Worm (Caenorhabditis elegans) whole organism, L4 larva: ENCODE data around the gene ugt-7.
A peak's percentile ranks its signal among the peaks of the same experiment; 100 is the strongest.

ENCODE experiments used
- T20F7.1 ChIP-seq: fragments of 200-800 bp; sonication (Bioruptor generic); optimal IDR thresholded peaks from 2 replicates; lab custom pipeline; 2018; ENCODE audit warnings: mild to moderate bottlenecking, missing genetic modification characterization, missing compliant biosample characterization
- Y5F2A.4 ChIP-seq: fragments of 200-800 bp; sonication (Bioruptor generic); optimal IDR thresholded peaks from 2 replicates; lab custom pipeline; 2018; ENCODE audit warnings: mild to moderate bottlenecking, missing genetic modification characterization, missing compliant biosample characterization
- ZK337.2 ChIP-seq: fragments of 200-800 bp; sonication (Bioruptor generic); IDR thresholded peaks from 2 replicates; pipeline ENCODE4 v1.3.6; 2022; ENCODE audit warnings: missing genetic modification reagents, missing genetic modification characterization, missing compliant biosample characterization
- aha-1 ChIP-seq: fragments of 150-350 bp; peaks from one replicate; lab custom pipeline; 2014; ENCODE audit warnings: missing biosample characterization, missing genetic modification characterization
- arid-1 ChIP-seq: fragments of 200-800 bp; sonication (Bioruptor generic); conservative IDR thresholded peaks from 2 replicates; pipeline ENCODE4 v1.3.6; 2022; ENCODE audit warnings: missing genetic modification reagents, missing genetic modification characterization, missing compliant biosample characterization
- ceh-20 ChIP-seq: fragments of 200-800 bp; sonication (Bioruptor generic); IDR thresholded peaks from 2 replicates; pipeline ENCODE4 v1.3.6; 2022; ENCODE audit warnings: missing genetic modification reagents, missing genetic modification characterization, missing compliant biosample characterization
- ceh-28 ChIP-seq: fragments of 150-350 bp; optimal IDR thresholded peaks from 2 replicates; lab custom pipeline; 2014; ENCODE audit warnings: missing biosample characterization, missing genetic modification reagents, missing genetic modification characterization
- ceh-82 ChIP-seq: sonication (generic microtip); optimal IDR thresholded peaks from 2 replicates; lab custom pipeline; 2017; ENCODE audit warnings: missing biosample characterization, missing genetic modification characterization
- daf-16 ChIP-seq, 3 experiments: sonication (generic microtip); optimal IDR thresholded peaks; 2 replicates each; lab custom pipeline; 2016 to 2017; ENCODE audit warnings: missing genetic modification characterization in 3 of 3, missing genetic modification reagents in 3 of 3, mild to moderate bottlenecking in 2 of 3, missing compliant biosample characterization in 2 of 3, missing biosample characterization in 1 of 3, moderate library complexity in 1 of 3
- dmd-6 ChIP-seq: fragments of 200-800 bp; sonication (Bioruptor generic); IDR thresholded peaks from 2 replicates; pipeline ENCODE4 v1.3.6; 2022; ENCODE audit warnings: missing genetic modification reagents, missing genetic modification characterization, missing compliant biosample characterization
- dmd-9 ChIP-seq: fragments of 200-800 bp; sonication (Bioruptor generic); IDR thresholded peaks from 2 replicates; pipeline ENCODE4 v1.3.6; 2022; ENCODE audit warnings: missing genetic modification reagents, missing genetic modification characterization, missing compliant biosample characterization
- dpl-1 ChIP-seq: fragments of 150-350 bp; optimal IDR thresholded peaks from 2 replicates; lab custom pipeline; 2014; ENCODE audit warnings: missing biosample characterization, missing genetic modification reagents, missing genetic modification characterization
- duxl-1 ChIP-seq: sonication (generic microtip); optimal IDR thresholded peaks from 2 replicates; lab custom pipeline; 2016; ENCODE audit warnings: mild to moderate bottlenecking, missing genetic modification characterization, moderate library complexity, missing compliant biosample characterization; ENCODE audit not compliant: poor library complexity
- dve-1 ChIP-seq: sonication (generic microtip); optimal IDR thresholded peaks from 2 replicates; lab custom pipeline; 2017; ENCODE audit warnings: antibody characterized with exemption, mild to moderate bottlenecking, missing genetic modification characterization, missing compliant biosample characterization; ENCODE audit not compliant: insufficient read depth
- egl-43 ChIP-seq: fragments of 200-800 bp; sonication (Bioruptor generic); IDR thresholded peaks from 2 replicates; pipeline ENCODE4 v1.3.6; 2022; ENCODE audit warnings: missing genetic modification reagents, missing genetic modification characterization, missing compliant biosample characterization
- hif-1 ChIP-seq, 2 experiments: sonication (generic microtip); optimal IDR thresholded peaks; 2 replicates each; lab custom pipeline; 2016 to 2017; ENCODE audit warnings: missing compliant biosample characterization in 2 of 2, missing genetic modification characterization in 2 of 2, missing genetic modification reagents in 2 of 2, missing genotype in 2 of 2, mild to moderate bottlenecking in 1 of 2
- hlh-11 ChIP-seq: fragments of 200-800 bp; sonication (Bioruptor generic); optimal IDR thresholded peaks from 2 replicates; lab custom pipeline; 2018; ENCODE audit warnings: mild to moderate bottlenecking, missing genetic modification characterization, missing compliant biosample characterization
- hlh-30 ChIP-seq: sonication (generic microtip); optimal IDR thresholded peaks from 2 replicates; lab custom pipeline; 2017; ENCODE audit warnings: antibody characterized with exemption, mild to moderate bottlenecking, missing genetic modification characterization, missing compliant biosample characterization; ENCODE audit not compliant: insufficient read depth
- lim-7 ChIP-seq: fragments of 200-800 bp; sonication (Bioruptor generic); IDR thresholded peaks from 2 replicates; pipeline ENCODE4 v1.3.6; 2022; ENCODE audit warnings: missing genetic modification characterization, missing compliant biosample characterization
- lin-1 ChIP-seq: fragments of 200-800 bp; sonication (Bioruptor generic); IDR thresholded peaks from 2 replicates; pipeline ENCODE4 v1.3.6; 2022; ENCODE audit warnings: missing genetic modification reagents, missing genetic modification characterization, missing compliant biosample characterization
- lin-15B ChIP-seq: fragments of 150-350 bp; sonication (generic microtip); optimal IDR thresholded peaks from 3 replicates; lab custom pipeline; 2014; ENCODE audit warnings: missing biosample characterization, missing genetic modification characterization
- lin-38 ChIP-seq: fragments of 200-800 bp; sonication (Bioruptor generic); IDR thresholded peaks from 2 replicates; pipeline ENCODE4 v1.3.6; 2022; ENCODE audit warnings: missing genetic modification reagents, missing genetic modification characterization, missing compliant biosample characterization
- lir-3 ChIP-seq: sonication (generic microtip); optimal IDR thresholded peaks from 2 replicates; lab custom pipeline; 2016; ENCODE audit warnings: mild to moderate bottlenecking, missing genetic modification characterization, missing compliant biosample characterization
- mdl-1 ChIP-seq, 2 experiments: fragments of 150-350 bp in 1 of 2; sonication (generic microtip) in 1 of 2; optimal IDR thresholded peaks; 2 replicates each; lab custom pipeline; 2014 to 2017; ENCODE audit warnings: missing biosample characterization in 2 of 2, missing genetic modification characterization in 2 of 2
- mdt-29 ChIP-seq: fragments of 200-800 bp; sonication (Bioruptor generic); IDR thresholded peaks from 2 replicates; pipeline ENCODE4 v1.3.6; 2022; ENCODE audit warnings: missing genetic modification reagents, missing genetic modification characterization, missing compliant biosample characterization
- mep-1 ChIP-seq: fragments of 150-350 bp; sonication (generic microtip); optimal IDR thresholded peaks from 3 replicates; lab custom pipeline; 2014; ENCODE audit warnings: missing biosample characterization, missing genetic modification characterization
- mes-2 ChIP-seq: sonication (generic microtip); optimal IDR thresholded peaks from 2 replicates; lab custom pipeline; 2016; ENCODE audit warnings: missing genotype, mild to moderate bottlenecking, missing genetic modification characterization, missing compliant biosample characterization; ENCODE audit not compliant: poor library complexity, severe bottlenecking
- mxl-3 ChIP-seq: fragments of 200-800 bp; sonication (Bioruptor generic); optimal IDR thresholded peaks from 2 replicates; lab custom pipeline; 2018; ENCODE audit warnings: mild to moderate bottlenecking, missing genetic modification characterization, missing compliant biosample characterization
- nhr-102 ChIP-seq: sonication (generic microtip); optimal IDR thresholded peaks from 2 replicates; lab custom pipeline; 2016; ENCODE audit warnings: mild to moderate bottlenecking, missing genetic modification characterization, moderate library complexity, missing compliant biosample characterization
- nhr-11 ChIP-seq: fragments of 150-350 bp; optimal IDR thresholded peaks from 2 replicates; lab custom pipeline; 2014; ENCODE audit warnings: missing biosample characterization, missing genetic modification characterization
- nhr-28 ChIP-seq: fragments of 150-350 bp; optimal IDR thresholded peaks from 2 replicates; lab custom pipeline; 2014; ENCODE audit warnings: missing biosample characterization, missing genetic modification characterization
- nhr-48 ChIP-seq: sonication (generic microtip); optimal IDR thresholded peaks from 2 replicates; lab custom pipeline; 2016; ENCODE audit warnings: mild to moderate bottlenecking, missing genetic modification characterization, missing compliant biosample characterization
- nhr-77 ChIP-seq: fragments of 150-350 bp; optimal IDR thresholded peaks from 2 replicates; lab custom pipeline; 2014; ENCODE audit warnings: missing biosample characterization, missing genetic modification characterization
- saeg-2 ChIP-seq: fragments of 200-800 bp; sonication (Bioruptor generic); IDR thresholded peaks from 2 replicates; pipeline ENCODE4 v1.3.6; 2022; ENCODE audit warnings: missing genetic modification reagents, missing genetic modification characterization, missing compliant biosample characterization
- set-16 ChIP-seq: fragments of 200-800 bp; sonication (Bioruptor generic); IDR thresholded peaks from 2 replicates; pipeline ENCODE4 v1.3.6; 2022; ENCODE audit warnings: missing genetic modification reagents, missing genetic modification characterization, missing compliant biosample characterization
- tag-97 ChIP-seq: fragments of 200-800 bp; sonication (Bioruptor generic); IDR thresholded peaks from 2 replicates; pipeline ENCODE4 v1.3.6; 2022; ENCODE audit warnings: missing genetic modification characterization, missing compliant biosample characterization
- unc-62 ChIP-seq, 3 experiments: fragments of 150-350 bp in 1 of 3; sonication (generic microtip); optimal IDR thresholded peaks in 2 of 3; peaks in 1 of 3; 1 replicate in 1 of 3; 2 replicates in 2 of 3; lab custom pipeline; 2014 to 2017; ENCODE audit warnings: missing biosample characterization in 3 of 3, missing genetic modification characterization in 3 of 3, missing genetic modification reagents in 3 of 3, missing genotype in 1 of 3
- vab-7 ChIP-seq: fragments of 200-800 bp; sonication (Bioruptor generic); IDR thresholded peaks from 2 replicates; pipeline ENCODE4 v1.3.6; 2022; ENCODE audit warnings: missing genetic modification reagents, missing genetic modification characterization, missing compliant biosample characterization
- zag-1 ChIP-seq: fragments of 150-350 bp; optimal IDR thresholded peaks from 2 replicates; lab custom pipeline; 2014; ENCODE audit warnings: missing biosample characterization, missing genetic modification characterization
- zip-2 ChIP-seq: fragments of 150-350 bp; optimal IDR thresholded peaks from 2 replicates; lab custom pipeline; 2014; ENCODE audit warnings: missing biosample characterization, missing genetic modification characterization

Gene ugt-7

ce11 chrV:5036364-5036763 lies 36.0 kb upstream of the ugt-7 start, which contains the start of gene K11D12.7:
Gene K11D12.7, minus strand, starts transcription at chrV:5036464.
- TF ChIP-seq nhr-77 (tag; lab: Kevin White, UChicago) (no peak), mdl-1 (tag; optimal IDR thresholded peaks at IDR 0.05; lab: Kevin White, UChicago) (no peak), zip-2 (no peak), lin-15B (tag; lab: Kevin White, UChicago) (no peak), Y5F2A.4 (GFP tag; lab: Kevin White, UChicago) (no peak), lin-38 (GFP tag; lab: Robert Waterston, UW) (no peak), dmd-6 (GFP tag; lab: Robert Waterston, UW) (no peak), egl-43 (GFP tag; lab: Robert Waterston, UW) (no peak), mdt-29 (GFP tag; lab: Robert Waterston, UW) (no peak), ceh-82 (tag; lab: Kevin White, UChicago) (no peak)

ce11 chrV:5035058-5035457 lies 34.7 kb upstream of the ugt-7 start, which contains the start of gene K11D12.6:
Gene K11D12.6, minus strand, starts transcription at chrV:5035158.
- TF ChIP-seq ceh-28 (tag; lab: Kevin White, UChicago) (no peak), vab-7 (GFP tag; lab: Robert Waterston, UW) (no peak), ceh-20 (GFP tag; lab: Robert Waterston, UW) (no peak), saeg-2 (GFP tag; lab: Robert Waterston, UW) (no peak), mep-1 (tag; lab: Kevin White, UChicago) (no peak), dve-1 (tag; lab: Kevin White, UChicago) (no peak), tag-97 (GFP tag; lab: Robert Waterston, UW) (no peak), mes-2 (tag; lab: Kevin White, UChicago) (no peak), unc-62 (GFP tag; optimal IDR thresholded peaks at IDR 0.05 in 1 of 2; lab: Kevin White, UChicago) (no peak), unc-62 (tag; optimal IDR thresholded peaks at IDR 0.05; lab: Kevin White, UChicago) (no peak), zag-1 (no peak), lim-7 (GFP tag; lab: Robert Waterston, UW) (no peak)

- TF ChIP-seq hif-1 (tag; optimal IDR thresholded peaks at IDR 0.05; lab: Kevin White, UChicago) (peak in 1 of 2 experiments; percentile 6), lir-3 (tag; lab: Kevin White, UChicago) (no peak)
Measured at ce11 chrV:5033099-5033498, 32.7 kb upstream of the ugt-7 start, which contains the start of gene K11D12.13. Gene K11D12.13, plus strand, starts transcription at chrV:5033399.

ce11 chrV:5032176-5032575 lies 31.8 kb upstream of the ugt-7 start:
- peak in 1 of 2 experiments; percentile 89 for TF ChIP-seq unc-62 (GFP tag; optimal IDR thresholded peaks at IDR 0.05 in 1 of 2; lab: Kevin White, UChicago)
- TF ChIP-seq unc-62 (tag; optimal IDR thresholded peaks at IDR 0.05; lab: Kevin White, UChicago) = no peak
- TF ChIP-seq dmd-9 = no peak
- no peak for TF ChIP-seq daf-16 (GFP tag; optimal IDR thresholded peaks at IDR 0.05; lab: Kevin White, UChicago)
- TF ChIP-seq daf-16 (tag; optimal IDR thresholded peaks at IDR 0.05; lab: Kevin White, UChicago) = peak; percentile 84
- TF ChIP-seq dmd-6 (GFP tag; lab: Robert Waterston, UW) = peak; percentile 56
- peak; percentile 2 for TF ChIP-seq mxl-3 (GFP tag; lab: Kevin White, UChicago)
- peak; percentile 26 for TF ChIP-seq zip-2
- TF ChIP-seq nhr-48 (tag; lab: Kevin White, UChicago) = peak; percentile 14
- TF ChIP-seq set-16 = no peak
- TF ChIP-seq dve-1 (tag; lab: Kevin White, UChicago) = peak; percentile 34
- TF ChIP-seq hif-1 (tag; optimal IDR thresholded peaks at IDR 0.05; lab: Kevin White, UChicago) = peak in 1 of 2 experiments; percentile 43
- TF ChIP-seq nhr-11 (tag; lab: Kevin White, UChicago) = peak; percentile 45
- no peak for TF ChIP-seq arid-1 (GFP tag; lab: Robert Waterston, UW)
- peak; percentile 78 to 86 for TF ChIP-seq mdl-1 (tag; optimal IDR thresholded peaks at IDR 0.05; lab: Kevin White, UChicago)
- TF ChIP-seq ZK337.2 (GFP tag; lab: Robert Waterston, UW) = no peak
- no peak for TF ChIP-seq dpl-1 (GFP tag; lab: Kevin White, UChicago)
- no peak for TF ChIP-seq duxl-1 (tag; lab: Kevin White, UChicago)
- peak; percentile 60 for TF ChIP-seq hlh-30
- TF ChIP-seq hlh-11 (tag; lab: Kevin White, UChicago) = peak; percentile 65
- TF ChIP-seq zag-1 = no peak
- TF ChIP-seq nhr-28 = peak; percentile 21
- peak; percentile 42 for TF ChIP-seq nhr-102 (tag; lab: Kevin White, UChicago)
- peak; percentile 39 for TF ChIP-seq aha-1 (tag; lab: Kevin White, UChicago)
- peak; percentile 17 for TF ChIP-seq T20F7.1 (GFP tag; lab: Kevin White, UChicago)
- TF ChIP-seq lin-1 (GFP tag; lab: Robert Waterston, UW) = 0 out of 2 replicates have a peak, but pooled peaks have one; percentile 9
